Fruit fly (Drosophila melanogaster): ENCODE data around the gene CG1492.

The CG1492 gene

dm6 chrX:12014800-12015389, 2.9 kb upstream of the CG1492 start:
- TF ChIP-seq CG8478 (optimal IDR thresholded peaks at IDR 0.05) (no peak), CTCF (optimal IDR thresholded peaks at IDR 0.05) (no peak)

dm6 chrX:12014131-12014530, 2.1 kb upstream of the CG1492 start:
- TF ChIP-seq CG8478 (optimal IDR thresholded peaks at IDR 0.05) (no peak), CTCF (optimal IDR thresholded peaks at IDR 0.05) (no peak)

- TF ChIP-seq CTCF (optimal IDR thresholded peaks at IDR 0.05) (no peak), CG8478 (optimal IDR thresholded peaks at IDR 0.05) (no peak)
These were observed 1.1 kb upstream of the CG1492 start for dm6 chrX:12013098-12013493.

- TF ChIP-seq CG8478 (optimal IDR thresholded peaks at IDR 0.05) (no peak), CTCF (optimal IDR thresholded peaks at IDR 0.05) (no peak)
These were observed 4.4 kb downstream of the CG1492 start for dm6 chrX:12007593-12007992.

dm6 chrX:12006678-12007441, 5.2 kb downstream of the CG1492 start, which contains the start of gene CG1806:
Gene CG1806 (plus strand): TSS chrX:12007176.
- TF ChIP-seq CG8478 (optimal IDR thresholded peaks at IDR 0.05): no peak
- TF ChIP-seq CTCF (optimal IDR thresholded peaks at IDR 0.05): no peak

dm6 chrX:12004395-12004768, 7.6 kb downstream of the CG1492 start:
- TF ChIP-seq CG8478 (optimal IDR thresholded peaks at IDR 0.05): no peak

dm6 chrX:12003437-12004394, 8.3 kb downstream of the CG1492 start, which contains the start of gene fw:
Gene fw (minus strand): TSS chrX:12003914.
- TF ChIP-seq CG8478 (optimal IDR thresholded peaks at IDR 0.05) (no peak), CTCF (optimal IDR thresholded peaks at IDR 0.05) (no peak)

- no peak for TF ChIP-seq CG8478 (optimal IDR thresholded peaks at IDR 0.05)
- no peak for TF ChIP-seq CTCF (optimal IDR thresholded peaks at IDR 0.05)
These were observed 11.0 kb downstream of the CG1492 start for dm6 chrX:12001005-12001404.

dm6 chrX:11999974-12000618, 11.9 kb downstream of the CG1492 start:
- TF ChIP-seq CTCF (optimal IDR thresholded peaks at IDR 0.05): no peak
- TF ChIP-seq CG8478 (optimal IDR thresholded peaks at IDR 0.05): no peak

dm6 chrX:11993279-11993678, 18.7 kb downstream of the CG1492 start:
- no peak for TF ChIP-seq CTCF (optimal IDR thresholded peaks at IDR 0.05)
- no peak for TF ChIP-seq CG8478 (optimal IDR thresholded peaks at IDR 0.05)

- TF ChIP-seq CG8478 (optimal IDR thresholded peaks at IDR 0.05): no peak
- TF ChIP-seq CTCF (optimal IDR thresholded peaks at IDR 0.05): no peak
These were observed 19.3 kb downstream of the CG1492 start, which contains the start of gene CG18130 for dm6 chrX:11992668-11993067. Gene CG18130 (minus strand): TSS chrX:11992768.

- TF ChIP-seq CG8478 (optimal IDR thresholded peaks at IDR 0.05) (no peak), CTCF (optimal IDR thresholded peaks at IDR 0.05) (no peak)
These were observed 23.1 kb downstream of the CG1492 start, which contains the start of gene tsg for dm6 chrX:11988912-11989311. Gene tsg (minus strand): TSS chrX:11988948.

- no peak for TF ChIP-seq CG8478 (optimal IDR thresholded peaks at IDR 0.05)
- no peak for TF ChIP-seq CTCF (optimal IDR thresholded peaks at IDR 0.05)
These were observed 24.3 kb downstream of the CG1492 start, which contains the start of gene gd for dm6 chrX:11987664-11988063. Gene gd (minus strand): TSS chrX:11987764.

dm6 chrX:11984987-11985386, 27.0 kb downstream of the CG1492 start, which contains the start of gene cac:
Gene cac (minus strand): TSS chrX:11985087.
- TF ChIP-seq CTCF (optimal IDR thresholded peaks at IDR 0.05) (no peak), CG8478 (optimal IDR thresholded peaks at IDR 0.05) (no peak)

- TF ChIP-seq CTCF (optimal IDR thresholded peaks at IDR 0.05) (no peak), CG8478 (optimal IDR thresholded peaks at IDR 0.05) (no peak)
These were observed 28.2 kb downstream of the CG1492 start for dm6 chrX:11983838-11984237.
